Worm (Caenorhabditis elegans) whole organism, young adult: ENCODE measurements around the gene lec-3.

Experiments used
- B0035.1 ChIP-seq: sonication (generic microtip); optimal IDR thresholded peaks from 2 replicates; lab custom pipeline; 2016; ENCODE audit warnings: missing genetic modification characterization, mild to moderate bottlenecking, missing compliant biosample characterization, missing genotype, missing genetic modification reagents
- F22D6.2 ChIP-seq: sonication (generic microtip); optimal IDR thresholded peaks from 2 replicates; lab custom pipeline; 2016; ENCODE audit warnings: mild to moderate bottlenecking, missing genetic modification characterization, missing compliant biosample characterization
- lin-26 ChIP-seq: fragments of 200-800 bp; sonication (Bioruptor generic); IDR thresholded peaks from 2 replicates; pipeline ENCODE4 v1.3.6; 2022; ENCODE audit warnings: missing genetic modification reagents, missing genetic modification characterization, missing compliant biosample characterization

DNA sequence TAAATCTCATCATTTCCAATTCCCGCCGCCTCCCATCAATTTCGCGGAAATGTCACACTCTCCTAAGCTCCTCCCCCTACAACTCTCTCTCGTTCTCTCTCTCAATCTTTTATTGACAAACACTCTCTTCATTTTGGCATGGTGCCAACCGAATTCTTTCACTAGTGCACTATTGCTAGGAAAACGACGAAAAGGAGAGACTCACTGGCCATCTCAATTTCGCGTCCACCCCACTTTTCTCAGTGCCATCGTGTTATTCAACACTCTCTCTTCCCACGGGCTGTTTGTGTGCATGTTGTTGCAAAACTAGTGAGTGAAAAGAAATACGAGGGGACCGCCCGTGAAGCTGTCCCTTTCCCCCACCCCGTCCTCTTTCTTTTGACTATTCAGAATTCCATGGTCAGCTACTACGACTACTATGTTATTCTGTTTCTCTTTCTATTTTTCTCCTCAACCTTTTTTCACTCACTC is 6.0 kb upstream of the lec-3 start:
- no peak for TF ChIP-seq B0035.1 (tag; lab: Kevin White, UChicago)
- TF ChIP-seq lin-26, result no peak
- no peak for TF ChIP-seq F22D6.2
